Fruit fly (Drosophila melanogaster): Measurements from ENCODE around the gene RunxA.

The RunxA gene

dm6 chrX:20631160-20631559 is 7.6 kb upstream of the RunxA start (continued):
- TF ChIP-seq cato (GFP tag; optimal IDR thresholded peaks at IDR 0.05; ENCODE audit: borderline replicate concordance) (no peak), CG12769 (tag; optimal IDR thresholded peaks at IDR 0.05) (no peak), Hsf (GFP tag; optimal IDR thresholded peaks at IDR 0.05) (peak; percentile 35), Dek (tag; optimal IDR thresholded peaks at IDR 0.05) (no peak), Dfd (GFP tag; optimal IDR thresholded peaks at IDR 0.05) (no peak), Gug (GFP tag; IDR thresholded peaks at IDR 0.05) (no peak), Nf-YB (GFP tag; optimal IDR thresholded peaks at IDR 0.05) (peak; percentile 27), CG8765 (GFP tag; IDR thresholded peaks at IDR 0.05) (no peak), Ets65A (GFP tag) (peak; percentile 86), otp (GFP tag; IDR thresholded peaks at IDR 0.05) (no peak), CG18599 (GFP tag; optimal IDR thresholded peaks at IDR 0.05) (peak; percentile 59), CG16863 (GFP tag; optimal IDR thresholded peaks at IDR 0.05) (peak; percentile 0), sug (tag; optimal IDR thresholded peaks at IDR 0.05) (no peak), Dip3 (GFP tag; optimal IDR thresholded peaks at IDR 0.05) (no peak), mirr (GFP tag; optimal IDR thresholded peaks at IDR 0.05) (no peak), CG13296 (GFP tag; optimal IDR thresholded peaks at IDR 0.05) (peak; percentile 55), corto (GFP tag; optimal IDR thresholded peaks at IDR 0.05) (no peak), BtbVII (GFP tag; optimal IDR thresholded peaks at IDR 0.05) (peak; percentile 61), Spps (tag; optimal IDR thresholded peaks at IDR 0.05) (peak; percentile 3), Hand (GFP tag; optimal IDR thresholded peaks at IDR 0.05) (peak; percentile 5), vfl (GFP tag; optimal IDR thresholded peaks at IDR 0.05) (no peak), CG30431 (GFP tag; optimal IDR thresholded peaks at IDR 0.05) (no peak), CG3995 (GFP tag; optimal IDR thresholded peaks at IDR 0.05) (no peak), Deaf1 (tag; optimal IDR thresholded peaks at IDR 0.05) (no peak), CG9609 (GFP tag; optimal IDR thresholded peaks at IDR 0.05) (no peak), ham (GFP tag; IDR thresholded peaks at IDR 0.05) (no peak), CG32772 (GFP tag; IDR thresholded peaks at IDR 0.05) (no peak), CoRest (tag; optimal IDR thresholded peaks at IDR 0.05) (peak; percentile 68), Ssrp (tag; optimal IDR thresholded peaks at IDR 0.05) (peak; percentile 58), CG11093 (GFP tag; IDR thresholded peaks at IDR 0.05) (peak; percentile 47; the same call in 1 of the 3 replicates), kni (GFP tag; optimal IDR thresholded peaks at IDR 0.05) (no peak), CG9817 (tag; optimal IDR thresholded peaks at IDR 0.05) (peak; percentile 22), CG33213 (GFP tag; optimal IDR thresholded peaks at IDR 0.05) (no peak), CG18619 (GFP tag; optimal IDR thresholded peaks at IDR 0.05) (peak; percentile 34), CG11456 (GFP tag; IDR thresholded peaks at IDR 0.05) (no peak), ato (GFP tag; IDR thresholded peaks at IDR 0.05; ENCODE audit: partially characterized antibody) (no peak), Aef1 (GFP tag; IDR thresholded peaks at IDR 0.05) (peak; percentile 24; the same call in 1 of the 3 replicates), lilli (GFP tag; optimal IDR thresholded peaks at IDR 0.05) (peak; percentile 2), CG12104 (GFP tag; optimal IDR thresholded peaks at IDR 0.05) (peak; percentile 47), hkb (optimal IDR thresholded peaks at IDR 0.05) (no peak), hkb (GFP tag; IDR thresholded peaks at IDR 0.05) (no peak), Sox100B (GFP tag; optimal IDR thresholded peaks at IDR 0.05) (peak; percentile 79), CG11398 (GFP tag; optimal IDR thresholded peaks at IDR 0.05) (no peak), CG2120 (GFP tag; optimal IDR thresholded peaks at IDR 0.05) (peak; percentile 13), Xrp1 (GFP tag; IDR thresholded peaks at IDR 0.05) (no peak), toy (GFP tag; IDR thresholded peaks at IDR 0.05) (no peak), chn (GFP tag; optimal IDR thresholded peaks at IDR 0.05) (no peak), nerfin-1 (tag; optimal IDR thresholded peaks at IDR 0.05) (peak; percentile 37), CG14014 (GFP tag; IDR thresholded peaks at IDR 0.05) (no peak), MBD-R2 (GFP tag; IDR thresholded peaks at IDR 0.05) (no peak), CG14965 (GFP tag; optimal IDR thresholded peaks at IDR 0.05; ENCODE audit: borderline replicate concordance) (no peak), Nf-YA (GFP tag; IDR thresholded peaks at IDR 0.05) (no peak)

Measured in whole organism, embryonic.